Worm (Caenorhabditis elegans): ENCODE results near the gene oac-12.

The oac-12 gene

DNA sequence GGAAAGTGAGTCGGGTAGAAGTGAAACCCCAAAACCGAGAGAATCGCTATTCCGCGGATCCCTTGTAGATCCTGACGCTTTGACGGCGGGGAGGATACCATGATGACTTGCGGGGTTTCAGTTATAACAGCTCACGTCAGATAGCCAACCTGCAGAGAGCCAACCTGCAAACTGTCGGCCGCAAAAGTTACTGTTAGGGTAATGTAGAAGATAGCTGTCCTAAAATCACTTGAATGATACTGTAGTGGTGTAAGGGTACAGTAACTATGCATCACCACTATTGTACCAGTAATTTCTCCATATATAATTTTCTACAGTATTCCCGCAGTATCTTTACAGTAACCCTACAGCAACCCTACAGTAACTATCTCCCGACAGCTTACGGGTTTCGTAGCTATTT is at the start of gene oac-12:
TSS of gene oac-12 (minus strand) at position 101 of the 400 bp plus-strand sequence.
- no peak for TF ChIP-seq mbf-1 (tag; optimal IDR thresholded peaks at IDR 0.05)
- TF ChIP-seq ztf-4 (tag; optimal IDR thresholded peaks at IDR 0.05): no peak
- no peak for TF ChIP-seq skn-1 (tag; optimal IDR thresholded peaks at IDR 0.05)
- TF ChIP-seq Y55F3AM.14 (GFP tag; optimal IDR thresholded peaks at IDR 0.05): no peak
- no peak for TF ChIP-seq unc-39 (tag; optimal IDR thresholded peaks at IDR 0.05)
- TF ChIP-seq elt-3 (tag; optimal IDR thresholded peaks at IDR 0.05): no peak
- TF ChIP-seq unc-62 (GFP tag; optimal IDR thresholded peaks at IDR 0.05): no peak
- no peak for TF ChIP-seq ceh-16 (tag; optimal IDR thresholded peaks at IDR 0.05)
- TF ChIP-seq nhr-11 (tag; optimal IDR thresholded peaks at IDR 0.05): no peak
- TF ChIP-seq C34F6.9 (tag; optimal IDR thresholded peaks at IDR 0.05): no peak
- no peak for TF ChIP-seq ceh-82 (tag; optimal IDR thresholded peaks at IDR 0.05)
- no peak for TF ChIP-seq nhr-129 (tag; optimal IDR thresholded peaks at IDR 0.05)
- no peak for TF ChIP-seq dmd-4 (tag; optimal IDR thresholded peaks at IDR 0.05)
- TF ChIP-seq gmeb-1 (tag; optimal IDR thresholded peaks at IDR 0.05): no peak
- TF ChIP-seq blmp-1 (tag; optimal IDR thresholded peaks at IDR 0.05; ENCODE audit: insufficient read depth): no peak
- no peak for TF ChIP-seq nhr-10 (tag; optimal IDR thresholded peaks at IDR 0.05)
- no peak for TF ChIP-seq nhr-21 (tag; optimal IDR thresholded peaks at IDR 0.05)

DNA sequence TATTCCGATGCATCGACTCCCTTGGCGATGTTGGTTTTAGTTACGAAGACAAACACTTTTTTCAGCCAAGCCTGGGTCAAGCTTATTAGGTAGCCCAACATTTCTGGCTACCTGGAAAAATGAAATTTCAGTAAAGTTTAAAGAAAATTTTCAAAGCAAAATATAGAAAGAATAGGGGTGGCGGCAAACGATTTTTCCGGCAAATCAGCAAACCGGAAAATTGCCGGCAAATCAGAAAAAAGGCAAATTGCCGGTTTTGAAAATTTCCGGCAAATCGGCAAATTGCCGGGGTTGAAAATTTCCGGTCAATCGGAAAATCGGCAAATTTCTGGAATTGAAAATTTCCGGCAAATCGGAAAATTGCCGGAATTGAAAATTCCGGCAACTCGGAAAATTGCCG is 45.3 kb upstream of the oac-12 start, which contains the start of gene F32D1.8:
TSS of gene F32D1.8 (minus strand) at position 101 of the 400 bp plus-strand sequence.
- TF ChIP-seq R02D3.7 (tag; optimal IDR thresholded peaks at IDR 0.05) (no peak), ceh-82 (tag; optimal IDR thresholded peaks at IDR 0.05) (no peak), skn-1 (tag; optimal IDR thresholded peaks at IDR 0.05) (no peak), sma-9 (GFP tag; optimal IDR thresholded peaks at IDR 0.05) (no peak), sma-9 (tag; optimal IDR thresholded peaks at IDR 0.05) (no peak), ztf-1 (GFP tag; conservative IDR thresholded peaks at IDR 0.05) (no peak), alr-1 (tag; optimal IDR thresholded peaks at IDR 0.05) (no peak)

DNA sequence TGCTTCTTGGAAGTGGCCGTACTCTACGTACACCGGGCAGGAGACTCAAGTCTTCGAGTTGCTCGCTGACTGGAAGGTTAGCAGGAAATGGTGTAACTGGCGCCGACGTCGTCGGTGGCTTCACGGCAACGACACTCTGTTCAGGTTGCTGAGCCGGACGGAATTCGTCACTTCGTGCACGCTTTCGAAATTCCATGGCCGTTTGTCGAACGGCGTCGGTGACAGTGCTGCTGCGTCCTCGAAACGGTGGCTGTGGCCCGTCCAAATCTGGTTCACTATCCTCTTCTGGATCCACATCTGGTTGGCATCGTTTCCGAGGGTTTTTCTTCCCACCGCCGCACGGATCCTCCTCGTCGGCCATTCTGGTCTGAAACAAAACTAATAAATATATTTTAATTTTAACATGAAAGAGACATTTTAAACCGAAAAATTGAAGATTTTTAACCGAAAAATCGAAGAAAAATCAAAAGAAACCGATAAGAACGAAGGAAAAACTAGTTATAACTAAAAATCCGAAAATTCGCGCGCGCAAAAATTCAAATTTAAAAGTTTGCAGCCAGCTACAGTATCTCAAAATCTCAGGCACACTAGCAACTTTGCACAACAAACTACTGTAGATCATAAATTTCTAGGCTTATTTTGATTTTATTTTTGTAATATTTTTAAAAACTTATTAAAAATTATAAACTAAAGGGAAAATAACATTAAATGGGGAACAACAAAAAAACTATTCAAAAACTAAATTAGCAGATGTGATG is 43.6 kb upstream of the oac-12 start, which contains the start of gene F32D1.7:
TSS of gene F32D1.7 (minus strand) at position 367 of the 758 bp plus-strand sequence.
- TF ChIP-seq sem-4 (tag; optimal IDR thresholded peaks at IDR 0.05) (no peak), nhr-77 (tag; optimal IDR thresholded peaks at IDR 0.05) (no peak), ztf-4 (tag; optimal IDR thresholded peaks at IDR 0.05) (no peak), mdl-1 (tag; optimal IDR thresholded peaks at IDR 0.05) (no peak), blmp-1 (tag; optimal IDR thresholded peaks at IDR 0.05; ENCODE audit: insufficient read depth) (no peak), nhr-10 (tag; optimal IDR thresholded peaks at IDR 0.05) (no peak), elt-1 (tag; optimal IDR thresholded peaks at IDR 0.05) (no peak), lin-13 (GFP tag; optimal IDR thresholded peaks at IDR 0.05) (no peak)

DNA sequence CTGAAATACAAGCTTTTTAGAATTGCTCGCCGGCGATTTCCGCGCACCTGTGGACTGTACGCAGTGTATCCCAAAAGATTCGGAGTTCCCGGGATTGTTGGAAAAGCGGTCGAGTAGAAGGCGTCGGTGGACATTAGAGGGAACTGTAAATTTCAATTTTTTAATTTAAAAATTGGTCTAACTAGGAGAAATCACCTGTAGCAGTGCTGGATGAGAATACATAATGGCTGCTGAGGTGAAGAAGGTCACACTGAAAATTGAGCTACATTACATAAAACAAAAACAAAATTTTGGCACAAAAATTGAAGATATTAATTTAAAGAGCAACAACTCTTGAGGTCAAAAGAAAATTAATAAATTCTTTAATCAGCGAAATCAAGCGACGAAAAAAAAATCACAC is 42.3 kb upstream of the oac-12 start, which contains the start of gene neg-1:
TSS of gene neg-1 (minus strand) at position 250 of the 400 bp plus-strand sequence.
- no peak for TF ChIP-seq nhr-129 (tag; optimal IDR thresholded peaks at IDR 0.05)

DNA sequence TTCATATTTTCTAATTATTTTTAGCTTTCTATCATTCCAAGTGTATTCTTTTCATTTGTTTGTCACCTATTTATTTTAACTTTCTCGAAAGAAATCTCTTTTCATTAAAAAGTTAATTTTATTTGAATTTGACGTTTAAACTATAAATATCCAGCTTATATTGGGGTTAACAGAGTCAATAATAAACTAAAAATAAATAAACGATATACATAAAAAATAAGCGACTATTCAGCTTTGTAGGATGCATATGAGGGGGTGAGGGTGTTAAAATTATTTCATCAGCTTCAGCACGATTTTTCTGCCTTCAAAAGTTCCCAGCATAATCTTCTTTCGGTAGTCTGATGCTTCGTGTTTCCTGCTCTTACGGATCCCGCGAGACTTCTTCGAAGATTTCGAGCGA is 41.3 kb upstream of the oac-12 start:
- TF ChIP-seq nhr-237 (tag; optimal IDR thresholded peaks at IDR 0.05): no peak
- TF ChIP-seq sma-3 (GFP tag; optimal IDR thresholded peaks at IDR 0.05): no peak
- TF ChIP-seq mbf-1 (tag; optimal IDR thresholded peaks at IDR 0.05): no peak
- no peak for TF ChIP-seq elt-3 (tag; optimal IDR thresholded peaks at IDR 0.05)
- TF ChIP-seq lin-39 (tag; optimal IDR thresholded peaks at IDR 0.05): no peak
- TF ChIP-seq unc-39 (tag; optimal IDR thresholded peaks at IDR 0.05): no peak
- TF ChIP-seq snpc-4 (tag; optimal IDR thresholded peaks at IDR 0.05): no peak
- no peak for TF ChIP-seq unc-62 (GFP tag; optimal IDR thresholded peaks at IDR 0.05)
- no peak for TF ChIP-seq ZK546.5 (tag; optimal IDR thresholded peaks at IDR 0.05)

DNA sequence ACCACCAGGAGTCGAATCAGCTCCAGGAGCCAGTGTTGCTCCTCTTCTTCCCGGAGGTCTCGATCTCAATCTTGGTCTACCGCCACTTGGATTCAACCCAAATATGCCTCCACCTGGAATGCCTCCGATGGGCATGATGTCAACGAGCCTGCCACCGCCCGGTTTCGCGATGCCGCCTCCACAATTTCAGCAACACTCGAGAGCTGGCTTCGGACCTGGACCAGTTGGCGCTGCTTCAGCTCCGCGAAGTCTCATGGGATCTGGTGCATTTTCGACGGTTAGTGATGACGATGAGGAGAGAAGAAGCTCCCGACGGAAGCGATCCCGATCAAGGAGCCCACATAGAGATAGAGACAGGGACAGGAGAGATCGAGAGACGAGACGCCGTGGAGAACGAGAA is 40.6 kb upstream of the oac-12 start:
- no peak for TF ChIP-seq C34F6.9 (tag; optimal IDR thresholded peaks at IDR 0.05)
- no peak for TF ChIP-seq skn-1 (tag; optimal IDR thresholded peaks at IDR 0.05)
- no peak for TF ChIP-seq dmd-4 (tag; optimal IDR thresholded peaks at IDR 0.05)
- no peak for TF ChIP-seq elt-3 (tag; optimal IDR thresholded peaks at IDR 0.05)
- no peak for TF ChIP-seq ztf-4 (tag; optimal IDR thresholded peaks at IDR 0.05)
- no peak for TF ChIP-seq egl-27 (tag; optimal IDR thresholded peaks at IDR 0.05)
- TF ChIP-seq peb-1 (tag; optimal IDR thresholded peaks at IDR 0.05): no peak
- TF ChIP-seq unc-39 (tag; optimal IDR thresholded peaks at IDR 0.05): no peak

Measured in whole organism, L2 larva.